Worm (Caenorhabditis elegans) whole organism, L4 larva: ENCODE measurements around the gene F35F10.1.

ENCODE experiments used
- ama-1 ChIP-seq: fragments of 150-350 bp; optimal IDR thresholded peaks from 2 replicates; lab custom pipeline; 2014; ENCODE audit warnings: inconsistent platforms, mixed read lengths
- ceh-82 ChIP-seq: sonication (generic microtip); optimal IDR thresholded peaks from 2 replicates; lab custom pipeline; 2017; ENCODE audit warnings: missing biosample characterization, missing genetic modification characterization
- ces-1 ChIP-seq: fragments of 150-350 bp; sonication (generic microtip); optimal IDR thresholded peaks from 4 replicates; lab custom pipeline; 2014; ENCODE audit warnings: missing biosample characterization, missing genetic modification reagents, missing genetic modification characterization
- ctbp-1 ChIP-seq: fragments of 200-800 bp; sonication (Bioruptor generic); IDR thresholded peaks from 2 replicates; pipeline ENCODE4 v1.3.6; 2022; ENCODE audit warnings: missing genetic modification reagents, missing genetic modification characterization, missing compliant biosample characterization
- egl-27 ChIP-seq: sonication (generic microtip); optimal IDR thresholded peaks from 3 replicates; lab custom pipeline; 2017; ENCODE audit warnings: missing biosample characterization, missing genetic modification reagents, missing genetic modification characterization
- lin-15B ChIP-seq: fragments of 150-350 bp; sonication (generic microtip); optimal IDR thresholded peaks from 3 replicates; lab custom pipeline; 2014; ENCODE audit warnings: missing biosample characterization, missing genetic modification characterization
- nhr-28 ChIP-seq: fragments of 150-350 bp; optimal IDR thresholded peaks from 2 replicates; lab custom pipeline; 2014; ENCODE audit warnings: missing biosample characterization, missing genetic modification characterization
- nhr-76 ChIP-seq: fragments of 150-350 bp; optimal IDR thresholded peaks from 2 replicates; lab custom pipeline; 2014; ENCODE audit warnings: missing biosample characterization, missing genetic modification characterization
- pha-4 ChIP-seq, 2 experiments: fragments of 150-350 bp in 1 of 2; fragments of 200-800 bp in 1 of 2; sonication (Bioruptor generic) in 1 of 2; IDR thresholded peaks in 1 of 2; optimal IDR thresholded peaks in 1 of 2; 2 replicates each; pipeline versions ENCODE4 v1.3.6 to Lab custom; 2014 to 2022; ENCODE audit warnings: missing genetic modification characterization in 2 of 2, missing genetic modification reagents in 2 of 2, missing biosample characterization in 1 of 2, missing compliant biosample characterization in 1 of 2
- php-3 ChIP-seq: fragments of 200-800 bp; sonication (Bioruptor generic); IDR thresholded peaks from 2 replicates; pipeline ENCODE4 v1.3.6; 2022; ENCODE audit warnings: missing genetic modification reagents, missing genetic modification characterization, missing compliant biosample characterization
- skn-1 ChIP-seq: fragments of 150-350 bp; optimal IDR thresholded peaks from 2 replicates; lab custom pipeline; 2014; ENCODE audit warnings: missing biosample characterization, missing genetic modification characterization
- snpc-4 ChIP-seq: fragments of 150-350 bp; optimal IDR thresholded peaks from 2 replicates; lab custom pipeline; 2014; ENCODE audit warnings: missing biosample characterization, missing genetic modification characterization
- zfp-2 ChIP-seq: sonication (generic microtip); optimal IDR thresholded peaks from 2 replicates; lab custom pipeline; 2016; ENCODE audit warnings: mild to moderate bottlenecking, missing genetic modification characterization, missing compliant biosample characterization

- no peak for TF ChIP-seq ces-1 (GFP tag; lab: Kevin White, UChicago)
- no peak for TF ChIP-seq ama-1 (lab: Kevin White, UChicago)
- TF ChIP-seq php-3 (GFP tag; lab: Robert Waterston, UW) = no peak
- TF ChIP-seq egl-27 (tag; lab: Kevin White, UChicago) = no peak
- TF ChIP-seq skn-1 (tag; lab: Kevin White, UChicago) = no peak
- TF ChIP-seq lin-15B (tag; lab: Kevin White, UChicago) = no peak
- no peak for TF ChIP-seq ceh-82
- TF ChIP-seq snpc-4 = no peak
- TF ChIP-seq ctbp-1 (GFP tag; lab: Robert Waterston, UW) = no peak
- TF ChIP-seq nhr-28 (tag; lab: Kevin White, UChicago) = no peak
- no peak for TF ChIP-seq zfp-2 (tag; lab: Kevin White, UChicago)
- no peak for TF ChIP-seq nhr-76 (tag; lab: Kevin White, UChicago)
- TF ChIP-seq pha-4 (GFP tag; IDR thresholded peaks at IDR 0.05; lab: Robert Waterston, UW) = no peak
- TF ChIP-seq pha-4 (tag; optimal IDR thresholded peaks at IDR 0.05; lab: Kevin White, UChicago) = no peak
These were observed 36.1 kb upstream of the F35F10.1 start, which contains the start of gene T28A11.2 for ce11 chrV:3280009-3280408.
